Worm (Caenorhabditis elegans) whole organism, early embryonic: ENCODE measurements around the gene C44C10.5.

Experiments
- flt-1 ChIP-seq: fragments of 200-800 bp; sonication (Bioruptor generic); IDR thresholded peaks from 2 replicates; pipeline ENCODE4 v1.3.6; 2022; ENCODE audit warnings: missing genetic modification characterization, missing compliant biosample characterization
- hmg-4 ChIP-seq: fragments of 200-800 bp; sonication (Bioruptor generic); optimal IDR thresholded peaks from 2 replicates; lab custom pipeline; 2018; ENCODE audit warnings: mild to moderate bottlenecking, missing genetic modification characterization, missing compliant biosample characterization

ce11 chrX:11665522-11666017 lies 24.8 kb upstream of the C44C10.5 start:
- TF ChIP-seq hmg-4 (GFP tag; lab: Kevin White, UChicago) (no peak), flt-1 (GFP tag; lab: Robert Waterston, UW) (no peak)
